Worm (Caenorhabditis elegans) whole organism, early embryonic: ENCODE results near the gene dpy-31.

Experiments used
- B0310.2 ChIP-seq: sonication (generic microtip); optimal IDR thresholded peaks from 2 replicates; lab custom pipeline; 2016; ENCODE audit warnings: mild to moderate bottlenecking, missing genetic modification characterization, missing compliant biosample characterization
- F13C5.2 ChIP-seq: sonication (generic microtip); optimal IDR thresholded peaks from 2 replicates; lab custom pipeline; 2017; ENCODE audit warnings: mild to moderate bottlenecking, missing genetic modification characterization, inconsistent platforms, missing compliant biosample characterization
- aly-1 ChIP-seq: sonication (generic microtip); optimal IDR thresholded peaks from 2 replicates; lab custom pipeline; 2016; ENCODE audit warnings: missing genetic modification characterization, missing compliant biosample characterization
- ama-1 ChIP-seq: fragments of 150-350 bp; optimal IDR thresholded peaks from 2 replicates; lab custom pipeline; 2014
- ceh-36 ChIP-seq: sonication (generic microtip); optimal IDR thresholded peaks from 2 replicates; lab custom pipeline; 2016; ENCODE audit warnings: missing genetic modification characterization, inconsistent platforms, missing compliant biosample characterization
- ets-7 ChIP-seq: sonication (generic microtip); optimal IDR thresholded peaks from 2 replicates; lab custom pipeline; 2016; ENCODE audit warnings: missing genotype, missing genetic modification characterization, missing compliant biosample characterization
- flt-1 ChIP-seq: fragments of 200-800 bp; sonication (Bioruptor generic); IDR thresholded peaks from 2 replicates; pipeline ENCODE4 v1.3.6; 2022; ENCODE audit warnings: missing genetic modification characterization, missing compliant biosample characterization
- hnd-1 ChIP-seq: sonication (generic microtip); optimal IDR thresholded peaks from 2 replicates; lab custom pipeline; 2016; ENCODE audit warnings: missing genetic modification characterization, missing compliant biosample characterization
- pes-1 ChIP-seq: fragments of 200-800 bp; sonication (Bioruptor generic); IDR thresholded peaks from 2 replicates; pipeline ENCODE4 v1.3.6; 2022; ENCODE audit warnings: missing genetic modification reagents, missing genetic modification characterization, missing compliant biosample characterization
- scrt-1 ChIP-seq: fragments of 200-800 bp; sonication (Bioruptor generic); IDR thresholded peaks from 2 replicates; pipeline ENCODE4 v1.3.6; 2022; ENCODE audit warnings: missing genetic modification characterization, missing compliant biosample characterization
- sea-1 ChIP-seq: fragments of 200-800 bp; sonication (Bioruptor generic); conservative IDR thresholded peaks from 2 replicates; pipeline ENCODE4 v1.3.6; 2022; ENCODE audit warnings: missing genetic modification characterization, missing compliant biosample characterization
- tbx-11 ChIP-seq: fragments of 200-800 bp; sonication (Bioruptor generic); IDR thresholded peaks from 2 replicates; pipeline ENCODE4 v1.3.6; 2022; ENCODE audit warnings: missing genetic modification characterization, missing compliant biosample characterization
- tbx-37 ChIP-seq: fragments of 200-800 bp; sonication (Bioruptor generic); conservative IDR thresholded peaks from 2 replicates; pipeline ENCODE4 v1.3.6; 2022; ENCODE audit warnings: missing genetic modification reagents, missing genetic modification characterization, missing compliant biosample characterization

DNA sequence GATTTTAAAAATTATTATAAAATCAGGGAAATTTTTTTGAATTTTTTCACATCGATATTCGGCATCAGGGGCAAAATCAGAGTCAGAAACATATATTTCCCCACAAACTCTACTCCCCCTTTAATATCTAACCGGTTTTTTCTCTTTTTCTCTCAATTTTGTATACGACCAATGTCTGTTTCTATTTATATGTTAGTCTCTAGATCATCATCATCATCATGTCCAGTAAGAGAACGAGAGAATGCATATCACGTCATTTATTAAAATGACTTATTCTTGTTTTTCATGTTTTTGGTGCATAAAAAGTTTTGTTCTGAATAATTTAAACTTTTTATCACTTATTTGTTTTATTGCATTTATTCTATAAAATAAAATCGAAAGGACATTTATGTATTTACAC is 49.4 kb upstream of the dpy-31 start:
- TF ChIP-seq B0310.2 (no peak), ceh-36 (tag; lab: Kevin White, UChicago) (no peak), ets-7 (no peak), ama-1 (lab: Kevin White, UChicago) (no peak), sea-1 (GFP tag; lab: Robert Waterston, UW) (no peak), aly-1 (tag; lab: Kevin White, UChicago) (no peak), flt-1 (GFP tag; lab: Robert Waterston, UW) (no peak), scrt-1 (GFP tag; lab: Robert Waterston, UW) (no peak), pes-1 (GFP tag; lab: Robert Waterston, UW) (no peak), hnd-1 (tag; lab: Kevin White, UChicago) (no peak), F13C5.2 (no peak), tbx-37 (GFP tag; lab: Robert Waterston, UW) (no peak), tbx-11 (GFP tag; lab: Robert Waterston, UW) (no peak)
